Fruit fly (Drosophila melanogaster): Measurements from ENCODE around the gene orb2.
A peak's percentile ranks its signal among the peaks of the same experiment; 100 is the strongest.

orb2 gene

dm6 chr3L:8974478-8975477 lies 20.5 kb upstream of the orb2 start, which contains the start of the genes pix and Srp68 (continued):
- TF ChIP-seq CG34406 (GFP tag; optimal IDR thresholded peaks at IDR 0.05) = peak; percentile 5
- peak; percentile 23 for TF ChIP-seq fd59A (GFP tag; optimal IDR thresholded peaks at IDR 0.05)
- TF ChIP-seq Met (GFP tag; optimal IDR thresholded peaks at IDR 0.05) = no peak
- no peak for TF ChIP-seq CG8119 (GFP tag; IDR thresholded peaks at IDR 0.05)
- TF ChIP-seq CG6163 (GFP tag; IDR thresholded peaks at IDR 0.05) = no peak
- peak in 1 of 2 experiments; percentile 17 for TF ChIP-seq ss (GFP tag; optimal IDR thresholded peaks at IDR 0.05)
- no peak for TF ChIP-seq dsx (GFP tag; optimal IDR thresholded peaks at IDR 0.05; ENCODE audit: poor library complexity, severe bottlenecking)
- TF ChIP-seq CG6792 (GFP tag; optimal IDR thresholded peaks at IDR 0.05) = no peak
- TF ChIP-seq Eip93F (GFP tag; optimal IDR thresholded peaks at IDR 0.05) = no peak
- TF ChIP-seq Sox14 (GFP tag; optimal IDR thresholded peaks at IDR 0.05) = peak; percentile 66

- peak; percentile 53 for TF ChIP-seq CG6854 (GFP tag; optimal IDR thresholded peaks at IDR 0.05)
- peak; percentile 44 for TF ChIP-seq esn (GFP tag; optimal IDR thresholded peaks at IDR 0.05)
- TF ChIP-seq Sox14 (GFP tag; optimal IDR thresholded peaks at IDR 0.05) = peak; percentile 97
- TF ChIP-seq svp (GFP tag) = no peak
These were observed 14.2 kb upstream of the orb2 start, which contains the start of gene CG5026 for dm6 chr3L:8968437-8968836. CG5026 (plus strand) TSS chr3L:8968528.

dm6 chr3L:8966324-8967011 lies 12.2 kb upstream of the orb2 start, which contains the start of the genes CG5653 and CG5021:
CG5653 (minus strand) TSS chr3L:8966374.
CG5021 (plus strand) TSS chr3L:8966829.
- TF ChIP-seq achi (GFP tag; optimal IDR thresholded peaks at IDR 0.05) (no peak), lz (GFP tag; optimal IDR thresholded peaks at IDR 0.05) (no peak), Ets21C (GFP tag; optimal IDR thresholded peaks at IDR 0.05) (no peak), pdm3 (GFP tag; optimal IDR thresholded peaks at IDR 0.05) (no peak), dac (GFP tag; optimal IDR thresholded peaks at IDR 0.05) (no peak), CG6163 (GFP tag; IDR thresholded peaks at IDR 0.05) (no peak), CG3919 (GFP tag; optimal IDR thresholded peaks at IDR 0.05) (no peak), Eip75B (GFP tag; optimal IDR thresholded peaks at IDR 0.05) (no peak), acj6 (GFP tag; optimal IDR thresholded peaks at IDR 0.05) (no peak), Eip78C (GFP tag) (no peak), ss (GFP tag; optimal IDR thresholded peaks at IDR 0.05) (no peak), CG3032 (tag; optimal IDR thresholded peaks at IDR 0.05) (no peak), CG8119 (GFP tag; IDR thresholded peaks at IDR 0.05) (no peak), CG11762 (GFP tag; optimal IDR thresholded peaks at IDR 0.05; ENCODE audit: insufficient read depth) (no peak), Sox14 (GFP tag; optimal IDR thresholded peaks at IDR 0.05) (no peak), Sox102F (GFP tag; optimal IDR thresholded peaks at IDR 0.05) (no peak), fd85E (GFP tag; optimal IDR thresholded peaks at IDR 0.05) (no peak)

dm6 chr3L:8964458-8964857 lies 10.2 kb upstream of the orb2 start, which contains the start of gene ValRS-m:
ValRS-m (minus strand) TSS chr3L:8964769.
- TF ChIP-seq CG11902 (GFP tag; optimal IDR thresholded peaks at IDR 0.05) (no peak), fkh (GFP tag; optimal IDR thresholded peaks at IDR 0.05) (no peak), topi (GFP tag; optimal IDR thresholded peaks at IDR 0.05) (no peak), Hr4 (GFP tag; optimal IDR thresholded peaks at IDR 0.05) (no peak), dac (GFP tag; optimal IDR thresholded peaks at IDR 0.05) (no peak), eg (GFP tag; IDR thresholded peaks at IDR 0.05) (no peak), Ets21C (GFP tag; optimal IDR thresholded peaks at IDR 0.05) (no peak), CG31627 (GFP tag; optimal IDR thresholded peaks at IDR 0.05) (no peak), Blimp-1 (GFP tag; optimal IDR thresholded peaks at IDR 0.05) (no peak), OdsH (GFP tag; optimal IDR thresholded peaks at IDR 0.05) (no peak), CG6854 (GFP tag; optimal IDR thresholded peaks at IDR 0.05) (no peak), pdm3 (GFP tag; optimal IDR thresholded peaks at IDR 0.05) (no peak), CG8632 (GFP tag; optimal IDR thresholded peaks at IDR 0.05) (no peak)

Measured in whole organism, prepupa.